Fruit fly (Drosophila melanogaster) whole organism, embryonic: ENCODE data around the gene IA-2.

Source experiments
- Dip3 ChIP-seq: fragments of 200-800 bp; sonication (Bioruptor generic); optimal IDR thresholded peaks from 3 replicates; lab custom pipeline; 2016; ENCODE audit warnings: missing biosample characterization, missing genetic modification characterization
- Poxn ChIP-seq: fragments of 200-800 bp; sonication (Bioruptor generic); IDR thresholded peaks from 2 replicates; pipeline ENCODE4 v1.3.6; 2022; ENCODE audit warnings: missing biosample characterization, missing genetic modification characterization
- Taf1 ChIP-seq: fragments of 200-800 bp; sonication (Bioruptor generic); IDR thresholded peaks from 2 replicates; pipeline ENCODE4 v1.3.6; 2022; ENCODE audit warnings: missing biosample characterization, missing genetic modification characterization
- onecut ChIP-seq: fragments of 200-800 bp; sonication (Bioruptor generic); IDR thresholded peaks from 2 replicates; pipeline ENCODE4 v1.3.6; 2022; ENCODE audit warnings: missing biosample characterization, missing genetic modification characterization

DNA sequence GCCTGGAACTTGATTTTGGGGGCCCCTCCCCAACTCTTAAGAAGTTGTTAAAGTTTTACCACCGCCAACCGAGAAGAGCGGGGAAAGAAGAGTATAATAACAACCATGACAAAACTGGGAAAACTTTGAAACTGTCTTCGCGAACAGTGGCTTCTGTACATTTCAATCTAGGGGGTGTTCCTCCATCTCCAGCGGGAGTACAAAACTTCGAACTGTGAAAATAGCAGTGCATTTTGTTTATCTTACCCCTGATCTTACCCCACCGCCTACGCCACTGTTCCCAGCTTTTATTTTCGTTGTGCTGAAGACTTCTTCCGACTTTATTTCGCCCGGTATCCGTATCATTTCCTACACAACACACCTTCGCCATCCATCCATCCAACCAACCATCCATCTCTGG lies 23.1 kb upstream of the IA-2 start:
- TF ChIP-seq onecut (GFP tag; lab: Robert Waterston, UW) (no peak), Taf1 (GFP tag; lab: Robert Waterston, UW) (no peak), Dip3 (GFP tag; lab: Kevin White, UChicago) (no peak), Poxn (GFP tag; lab: Robert Waterston, UW) (no peak)
